Worm (Caenorhabditis elegans): ENCODE data around the gene C05C10.5.

Gene C05C10.5

DNA sequence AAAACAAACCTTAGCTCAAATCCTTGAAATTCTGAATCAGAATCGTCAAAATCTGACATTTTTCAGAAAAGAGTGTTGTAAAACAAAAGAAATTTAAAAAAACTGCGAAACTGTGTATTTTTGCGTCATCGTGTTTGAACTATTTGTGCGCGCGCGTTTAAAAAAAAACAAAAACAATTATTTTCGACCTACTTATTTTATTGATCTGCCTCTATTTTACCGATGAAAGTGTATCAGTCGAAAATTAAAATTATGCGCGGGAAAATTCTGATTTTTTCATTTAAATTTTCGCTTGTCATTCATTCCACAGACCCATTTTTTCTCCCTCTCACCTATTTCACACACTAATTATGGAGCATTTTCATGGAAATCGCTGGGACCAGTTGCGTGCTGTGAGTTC lies at the start of gene C05C10.5, which contains the start of gene C05C10.7:
Gene C05C10.5 (plus strand): TSS at position 164 of the 400 bp plus-strand sequence.
Gene C05C10.7 (minus strand): TSS at position 95 of the 400 bp plus-strand sequence.
- TF ChIP-seq ztf-23 (GFP tag; IDR thresholded peaks at IDR 0.05) (no peak), flt-1 (GFP tag; IDR thresholded peaks at IDR 0.05) (no peak), ref-1 (GFP tag; conservative IDR thresholded peaks at IDR 0.05) (no peak), ztf-29 (GFP tag; IDR thresholded peaks at IDR 0.05) (no peak), T22C8.4 (GFP tag; IDR thresholded peaks at IDR 0.05) (no peak), cog-1 (tag; optimal IDR thresholded peaks at IDR 0.05) (no peak), klf-2 (GFP tag; conservative IDR thresholded peaks at IDR 0.05) (no peak)

DNA sequence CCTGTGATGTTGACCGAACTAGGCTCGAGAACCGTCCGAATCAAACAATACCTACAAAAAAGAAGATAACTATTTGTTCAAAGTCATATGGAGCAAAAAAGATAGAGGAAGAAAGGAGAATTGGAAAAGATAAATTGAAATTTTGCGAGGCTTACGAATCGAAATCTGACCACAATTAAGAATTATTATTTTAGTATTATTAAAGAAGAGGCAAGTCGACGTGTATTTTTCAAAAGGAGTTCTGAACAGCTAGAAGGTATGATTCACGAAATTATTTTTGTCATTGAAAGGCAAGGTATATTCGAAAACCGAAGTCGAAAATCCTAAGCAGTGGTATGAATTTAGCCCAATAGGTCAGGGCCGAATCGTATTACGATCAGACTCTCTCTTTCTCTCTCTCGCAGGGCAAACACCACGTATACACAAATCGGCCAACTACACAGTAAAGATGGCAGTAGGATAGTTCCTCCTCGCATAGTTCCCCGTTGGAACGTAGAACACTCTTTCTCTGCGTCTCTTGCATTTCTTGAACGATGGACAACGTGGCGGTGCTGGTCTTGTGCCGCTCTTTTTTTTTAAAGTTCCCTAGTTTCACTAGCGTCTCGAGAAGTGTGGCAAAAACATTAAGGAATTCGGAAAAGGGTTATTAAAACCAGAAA lies 47.7 kb upstream of the C05C10.5 start, which contains the start of gene vgln-1:
Gene vgln-1 (minus strand): TSS at position 51 of the 659 bp plus-strand sequence.
- TF ChIP-seq ztf-23 (GFP tag; IDR thresholded peaks at IDR 0.05) = no peak
- no peak for TF ChIP-seq klf-2 (GFP tag; conservative IDR thresholded peaks at IDR 0.05)
- TF ChIP-seq T22C8.4 (GFP tag; IDR thresholded peaks at IDR 0.05) = no peak
- no peak for TF ChIP-seq ref-1 (GFP tag; conservative IDR thresholded peaks at IDR 0.05)
- no peak for TF ChIP-seq flt-1 (GFP tag; IDR thresholded peaks at IDR 0.05)
- no peak for TF ChIP-seq tab-1 (GFP tag; IDR thresholded peaks at IDR 0.05)
- no peak for TF ChIP-seq med-1 (GFP tag; optimal IDR thresholded peaks at IDR 0.05; ENCODE audit: insufficient read depth)
- no peak for TF ChIP-seq ztf-29 (GFP tag; IDR thresholded peaks at IDR 0.05)
- no peak for TF ChIP-seq cog-1 (tag; optimal IDR thresholded peaks at IDR 0.05)

DNA sequence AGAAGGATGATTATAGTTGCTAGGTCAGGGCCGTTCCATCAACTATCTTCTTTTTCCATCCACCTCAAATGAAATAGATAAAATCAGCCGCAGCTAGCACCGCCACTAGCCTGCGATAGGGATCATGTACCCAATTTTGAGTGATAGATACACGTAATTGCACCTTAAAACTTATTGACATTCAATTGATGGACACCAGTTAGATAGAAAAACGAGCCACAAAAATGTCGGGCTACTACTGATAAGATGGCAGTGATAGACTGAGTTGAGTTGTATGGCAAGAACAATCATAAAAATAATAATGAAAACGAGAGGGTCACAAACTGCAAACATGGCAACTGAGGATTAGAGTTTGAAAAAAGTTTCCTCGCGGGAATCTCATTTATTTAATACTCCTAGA lies 47.0 kb upstream of the C05C10.5 start:
- no peak for TF ChIP-seq med-1 (GFP tag; optimal IDR thresholded peaks at IDR 0.05; ENCODE audit: insufficient read depth)
- TF ChIP-seq ztf-29 (GFP tag; IDR thresholded peaks at IDR 0.05) = no peak
- no peak for TF ChIP-seq ztf-23 (GFP tag; IDR thresholded peaks at IDR 0.05)
- TF ChIP-seq flt-1 (GFP tag; IDR thresholded peaks at IDR 0.05) = no peak
- TF ChIP-seq T22C8.4 (GFP tag; IDR thresholded peaks at IDR 0.05) = no peak
- TF ChIP-seq ref-1 (GFP tag; conservative IDR thresholded peaks at IDR 0.05) = no peak
- no peak for TF ChIP-seq tab-1 (GFP tag; IDR thresholded peaks at IDR 0.05)
- TF ChIP-seq cog-1 (tag; optimal IDR thresholded peaks at IDR 0.05) = no peak
- TF ChIP-seq klf-2 (GFP tag; conservative IDR thresholded peaks at IDR 0.05) = no peak

DNA sequence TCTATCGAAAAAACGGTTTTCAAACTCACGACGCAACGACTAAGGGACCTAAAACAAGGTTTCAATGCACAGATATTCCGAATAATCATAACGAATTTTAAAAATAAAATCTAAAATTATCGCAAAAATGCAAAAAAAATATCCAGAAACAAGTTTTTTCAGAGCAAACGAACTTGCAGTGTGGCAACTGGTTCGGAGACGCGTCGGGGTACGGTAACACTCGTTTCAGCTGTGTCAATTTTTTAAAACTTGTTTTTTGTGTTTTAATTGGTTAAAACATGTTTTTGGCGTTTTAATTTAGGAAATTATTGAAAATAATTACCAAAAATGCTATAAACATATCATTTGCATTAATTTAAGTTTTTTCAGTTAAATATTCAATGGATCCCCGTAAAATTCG lies 46.4 kb upstream of the C05C10.5 start, which contains the start of gene C08H9.16:
Gene C08H9.16 (plus strand): TSS at position 370 of the 400 bp plus-strand sequence.
- TF ChIP-seq ztf-23 (GFP tag; IDR thresholded peaks at IDR 0.05) (no peak), klf-2 (GFP tag; conservative IDR thresholded peaks at IDR 0.05) (no peak), cog-1 (tag; optimal IDR thresholded peaks at IDR 0.05) (no peak), med-1 (GFP tag; optimal IDR thresholded peaks at IDR 0.05; ENCODE audit: insufficient read depth) (no peak), ztf-29 (GFP tag; IDR thresholded peaks at IDR 0.05) (no peak), flt-1 (GFP tag; IDR thresholded peaks at IDR 0.05) (no peak), ref-1 (GFP tag; conservative IDR thresholded peaks at IDR 0.05) (no peak), tab-1 (GFP tag; IDR thresholded peaks at IDR 0.05) (no peak), T22C8.4 (GFP tag; IDR thresholded peaks at IDR 0.05) (no peak)

DNA sequence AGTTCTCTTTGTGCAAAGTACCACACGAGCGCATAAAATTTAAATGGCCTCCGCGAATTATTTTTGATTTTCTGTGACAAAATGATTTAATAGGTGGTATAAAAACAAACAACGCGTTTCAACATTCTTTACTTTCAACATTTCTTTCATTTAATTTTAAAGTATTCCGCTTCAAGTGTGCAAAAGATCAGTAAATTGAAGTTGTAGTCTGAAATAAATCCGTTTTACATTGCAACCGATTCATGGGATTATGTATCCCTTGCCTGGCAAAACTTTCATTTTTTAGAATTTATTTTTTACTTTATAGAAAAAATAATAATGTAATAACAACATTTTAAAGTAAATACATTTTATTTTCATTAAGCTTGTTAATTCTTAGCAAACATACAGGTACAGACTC lies 44.4 kb upstream of the C05C10.5 start, which contains the start of gene F26C11.1:
Gene F26C11.1 (plus strand): TSS at position 301 of the 400 bp plus-strand sequence.
- no peak for TF ChIP-seq ref-1 (GFP tag; conservative IDR thresholded peaks at IDR 0.05)
- TF ChIP-seq klf-2 (GFP tag; conservative IDR thresholded peaks at IDR 0.05) = no peak
- TF ChIP-seq cog-1 (tag; optimal IDR thresholded peaks at IDR 0.05) = no peak
- TF ChIP-seq ztf-29 (GFP tag; IDR thresholded peaks at IDR 0.05) = no peak
- TF ChIP-seq T22C8.4 (GFP tag; IDR thresholded peaks at IDR 0.05) = no peak
- no peak for TF ChIP-seq ztf-23 (GFP tag; IDR thresholded peaks at IDR 0.05)
- TF ChIP-seq flt-1 (GFP tag; IDR thresholded peaks at IDR 0.05) = no peak
- no peak for TF ChIP-seq med-1 (GFP tag; optimal IDR thresholded peaks at IDR 0.05; ENCODE audit: insufficient read depth)
- no peak for TF ChIP-seq tab-1 (GFP tag; IDR thresholded peaks at IDR 0.05)

DNA sequence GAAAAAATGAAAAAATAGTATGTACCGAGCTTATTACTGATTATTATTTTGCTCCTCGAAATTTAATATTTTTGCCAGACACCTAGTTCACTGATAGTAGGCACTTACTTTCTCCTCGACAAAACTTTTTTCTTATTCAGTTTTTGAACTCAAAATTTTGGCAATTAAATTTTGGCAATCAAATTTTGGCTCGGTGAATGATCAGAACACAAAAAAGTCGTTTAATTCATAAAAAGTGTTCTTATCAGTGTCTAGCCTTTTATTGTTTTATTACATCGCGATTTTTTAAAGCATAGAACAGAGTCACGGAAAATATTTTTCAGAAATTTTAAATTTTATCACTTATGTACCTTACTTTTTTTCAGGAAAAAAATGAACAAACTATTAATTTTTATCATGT lies 43.7 kb upstream of the C05C10.5 start:
- TF ChIP-seq tab-1 (GFP tag; IDR thresholded peaks at IDR 0.05) = no peak
- no peak for TF ChIP-seq med-1 (GFP tag; optimal IDR thresholded peaks at IDR 0.05; ENCODE audit: insufficient read depth)
- no peak for TF ChIP-seq ref-1 (GFP tag; conservative IDR thresholded peaks at IDR 0.05)
- no peak for TF ChIP-seq T22C8.4 (GFP tag; IDR thresholded peaks at IDR 0.05)
- TF ChIP-seq flt-1 (GFP tag; IDR thresholded peaks at IDR 0.05) = no peak
- no peak for TF ChIP-seq ztf-23 (GFP tag; IDR thresholded peaks at IDR 0.05)
- TF ChIP-seq cog-1 (tag; optimal IDR thresholded peaks at IDR 0.05) = no peak
- no peak for TF ChIP-seq ztf-29 (GFP tag; IDR thresholded peaks at IDR 0.05)
- no peak for TF ChIP-seq klf-2 (GFP tag; conservative IDR thresholded peaks at IDR 0.05)

DNA sequence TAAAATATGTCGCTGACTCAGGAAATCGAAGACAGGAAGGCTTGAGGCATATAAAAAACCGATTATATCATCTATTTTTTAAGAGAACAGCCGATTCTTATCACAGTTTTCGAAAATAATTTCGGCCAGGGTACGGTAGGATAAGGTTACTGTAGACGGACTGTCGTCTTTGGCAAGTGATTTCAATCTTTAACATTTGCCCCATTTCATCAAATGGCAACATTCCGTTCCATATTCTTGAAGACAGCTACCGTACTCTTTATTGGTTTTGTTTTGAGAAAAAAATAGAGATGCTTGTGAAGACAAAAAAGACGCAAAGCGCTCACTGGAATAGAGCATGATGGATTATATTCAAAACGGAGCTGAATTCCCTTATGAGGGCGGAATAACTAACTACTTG lies 40.1 kb upstream of the C05C10.5 start:
- no peak for TF ChIP-seq flt-1 (GFP tag; IDR thresholded peaks at IDR 0.05)
- TF ChIP-seq T22C8.4 (GFP tag; IDR thresholded peaks at IDR 0.05) = no peak
- TF ChIP-seq ztf-23 (GFP tag; IDR thresholded peaks at IDR 0.05) = no peak
- no peak for TF ChIP-seq ztf-29 (GFP tag; IDR thresholded peaks at IDR 0.05)
- TF ChIP-seq ref-1 (GFP tag; conservative IDR thresholded peaks at IDR 0.05) = no peak
- no peak for TF ChIP-seq med-1 (GFP tag; optimal IDR thresholded peaks at IDR 0.05; ENCODE audit: insufficient read depth)
- TF ChIP-seq tab-1 (GFP tag; IDR thresholded peaks at IDR 0.05) = no peak
- TF ChIP-seq klf-2 (GFP tag; conservative IDR thresholded peaks at IDR 0.05) = no peak
- TF ChIP-seq cog-1 (tag; optimal IDR thresholded peaks at IDR 0.05) = no peak

DNA sequence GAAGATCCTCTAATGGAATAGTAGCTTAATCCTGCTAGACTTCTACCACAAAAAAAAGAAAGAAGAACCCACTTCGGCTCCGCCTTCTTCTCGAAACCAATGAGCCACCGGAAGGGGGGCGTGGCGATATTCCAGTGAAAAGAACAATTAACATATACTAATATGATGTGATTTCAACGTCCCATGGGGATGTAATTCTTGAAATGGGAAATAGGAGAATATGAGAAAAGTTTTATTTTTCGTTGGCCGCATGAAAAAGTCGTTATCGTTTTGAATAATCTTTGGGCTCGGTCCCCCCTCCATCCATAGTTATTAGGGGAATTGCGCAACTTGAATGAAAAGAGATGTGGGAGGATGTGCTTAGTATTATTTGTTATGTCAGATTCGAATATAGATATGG lies 38.6 kb upstream of the C05C10.5 start, which contains the start of gene unc-4:
Gene unc-4 (minus strand): TSS at position 101 of the 400 bp plus-strand sequence.
- TF ChIP-seq cog-1 (tag; optimal IDR thresholded peaks at IDR 0.05) (no peak), flt-1 (GFP tag; IDR thresholded peaks at IDR 0.05) (no peak), tab-1 (GFP tag; IDR thresholded peaks at IDR 0.05) (no peak), med-1 (GFP tag; optimal IDR thresholded peaks at IDR 0.05; ENCODE audit: insufficient read depth) (no peak), klf-2 (GFP tag; conservative IDR thresholded peaks at IDR 0.05) (no peak), ztf-29 (GFP tag; IDR thresholded peaks at IDR 0.05) (no peak), ztf-23 (GFP tag; IDR thresholded peaks at IDR 0.05) (no peak)

DNA sequence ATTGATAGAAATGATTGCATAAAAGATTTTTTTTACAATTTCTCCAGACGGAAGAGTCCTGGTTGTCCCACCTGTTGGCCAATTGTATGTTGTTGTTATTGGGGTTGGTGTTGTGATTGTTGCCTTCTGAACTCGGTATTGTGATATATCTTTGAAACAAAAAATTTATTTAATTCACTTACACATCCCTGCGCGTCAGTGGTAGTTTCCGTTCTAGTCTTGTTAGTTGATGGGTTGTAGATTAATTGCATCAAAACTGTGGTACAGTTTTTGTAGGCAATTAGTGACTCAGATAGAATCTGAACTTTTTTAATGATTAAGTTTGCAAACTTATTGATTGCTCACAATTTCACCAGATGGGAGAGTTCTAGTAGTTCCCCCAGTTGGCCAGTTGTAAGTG lies 34.4 kb upstream of the C05C10.5 start:
- TF ChIP-seq ref-1 (GFP tag; conservative IDR thresholded peaks at IDR 0.05) (no peak), flt-1 (GFP tag; IDR thresholded peaks at IDR 0.05) (no peak), med-1 (GFP tag; optimal IDR thresholded peaks at IDR 0.05; ENCODE audit: insufficient read depth) (no peak), tab-1 (GFP tag; IDR thresholded peaks at IDR 0.05) (no peak), cog-1 (tag; optimal IDR thresholded peaks at IDR 0.05) (no peak), klf-2 (GFP tag; conservative IDR thresholded peaks at IDR 0.05) (no peak), ztf-29 (GFP tag; IDR thresholded peaks at IDR 0.05) (no peak), T22C8.4 (GFP tag; IDR thresholded peaks at IDR 0.05) (no peak), ztf-23 (GFP tag; IDR thresholded peaks at IDR 0.05) (no peak)

Measured in whole organism, midembryonic.